Fruit fly (Drosophila melanogaster) Kc167 (cell line): ENCODE results near the gene CG14644.

ENCODE experiments used
- Myc ChIP-seq: fragments of >200 bp; optimal IDR thresholded peaks from 2 replicates; lab custom pipeline; 2017; ENCODE audit warnings: missing external identifiers
- Sin3A ChIP-seq: fragments of >200 bp; optimal IDR thresholded peaks from 2 replicates; lab custom pipeline; 2018; ENCODE audit warnings: missing external identifiers
- h ChIP-seq: fragments of >200 bp; optimal IDR thresholded peaks from 3 replicates; lab custom pipeline; 2018; ENCODE audit warnings: missing external identifiers
- insv ChIP-seq: fragments of >200 bp; optimal IDR thresholded peaks from 3 replicates; lab custom pipeline; 2018; ENCODE audit warnings: missing external identifiers
- psq ChIP-seq: fragments of >200 bp; optimal IDR thresholded peaks from 2 replicates; lab custom pipeline; 2017; ENCODE audit warnings: missing external identifiers
- ttk ChIP-seq: sonication (Bioruptor generic); optimal IDR thresholded peaks from 2 replicates; lab custom pipeline; 2017; ENCODE audit warnings: missing external identifiers

DNA sequence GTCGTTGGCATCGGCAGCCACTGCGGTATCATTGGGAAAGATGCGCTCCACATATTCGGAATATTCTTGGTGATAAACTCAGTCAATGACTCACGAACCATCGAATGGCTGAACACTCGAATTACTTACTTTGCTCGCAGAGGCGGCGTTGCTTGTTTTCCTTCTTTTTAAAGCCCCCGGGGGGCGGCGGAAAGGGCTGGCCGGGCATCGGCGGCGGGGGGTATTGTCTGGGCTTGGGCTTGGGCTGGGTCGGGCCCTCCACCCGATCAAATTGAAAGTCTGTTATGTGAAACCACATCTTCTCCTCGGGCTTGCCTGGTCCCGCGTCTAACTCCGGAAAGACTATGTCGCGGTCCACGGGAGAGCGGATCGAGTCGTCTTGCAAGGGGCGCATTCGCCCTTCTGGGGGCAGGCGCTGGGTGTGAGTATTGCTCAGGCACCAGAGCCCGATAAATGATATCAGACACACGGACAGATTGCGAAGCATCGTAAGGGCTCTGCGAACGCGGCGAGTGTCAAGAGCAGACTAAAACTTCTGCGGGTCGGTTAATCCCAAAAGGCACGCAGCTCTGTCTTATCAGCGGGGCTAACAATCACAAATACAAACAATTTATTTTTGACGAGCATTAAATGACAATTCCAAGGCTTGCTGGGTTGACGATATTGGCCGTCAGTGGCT, 10.5 kb downstream of the CG14644 start, which contains the start of gene CG14642:
- TF ChIP-seq Sin3A (lab: Kevin White, UChicago) = no peak
- no peak for TF ChIP-seq Myc (lab: Kevin White, UChicago)
- no peak for TF ChIP-seq ttk (lab: Kevin White, UChicago)
- TF ChIP-seq h (lab: Kevin White, UChicago) = no peak
- TF ChIP-seq psq (lab: Kevin White, UChicago) = no peak
- TF ChIP-seq insv (lab: Kevin White, UChicago) = no peak
